Fruit fly (Drosophila melanogaster): Measurements from ENCODE around the gene CG11899.

CG11899 gene

DNA sequence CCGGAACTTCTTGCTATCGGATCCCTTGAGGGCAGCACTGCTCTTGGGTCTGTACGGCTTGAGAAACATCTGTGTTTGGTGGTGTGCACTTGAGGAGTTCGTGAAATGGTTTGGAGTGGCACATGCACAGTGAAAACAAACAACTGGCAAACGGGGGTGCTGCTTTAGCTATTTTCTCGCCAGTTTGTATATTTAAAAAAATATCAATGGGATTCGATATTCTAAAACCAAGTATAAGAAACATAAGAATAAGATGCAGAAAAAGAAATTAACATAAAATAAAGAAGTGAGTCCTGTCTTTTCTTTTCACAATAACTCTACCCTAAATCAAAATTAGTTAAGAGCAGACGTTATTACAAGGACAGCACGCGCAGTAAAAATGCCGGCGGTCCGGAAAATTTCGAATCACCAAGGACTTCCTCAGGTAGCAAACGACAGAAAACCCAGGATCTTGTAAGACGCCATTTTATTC lies 48.6 kb upstream of the CG11899 start, which contains the start of gene eIF2D (continued):
- TF ChIP-seq CG6654 (GFP tag; optimal IDR thresholded peaks at IDR 0.05) (no peak), CG7987 (GFP tag; optimal IDR thresholded peaks at IDR 0.05) (no peak), Stat92E (GFP tag; optimal IDR thresholded peaks at IDR 0.05) (no peak), row (GFP tag; IDR thresholded peaks at IDR 0.05) (peak; percentile 87), gem (tag; optimal IDR thresholded peaks at IDR 0.05) (no peak), lmd (GFP tag; IDR thresholded peaks at IDR 0.05) (peak; percentile 40; the same call in 1 of the 2 replicates), Oli (tag; optimal IDR thresholded peaks at IDR 0.05) (peak; percentile 49), CG17829 (tag; optimal IDR thresholded peaks at IDR 0.05) (peak; percentile 81), ken (GFP tag; IDR thresholded peaks at IDR 0.05) (0 out of 3 replicates have a peak, but pooled peaks have one; percentile 49), bbx (GFP tag; IDR thresholded peaks at IDR 0.05; ENCODE audit: partially characterized antibody) (no peak), bab2 (GFP tag; optimal IDR thresholded peaks at IDR 0.05) (peak; percentile 37), nom (GFP tag; optimal IDR thresholded peaks at IDR 0.05) (peak; percentile 20), CG17359 (tag; optimal IDR thresholded peaks at IDR 0.05) (peak; percentile 63), D19A (tag; optimal IDR thresholded peaks at IDR 0.05) (no peak), CG17186 (GFP tag; optimal IDR thresholded peaks at IDR 0.05) (peak; percentile 12), Dll (GFP tag; IDR thresholded peaks at IDR 0.05; ENCODE audit: partially characterized antibody) (no peak), lilli (GFP tag; optimal IDR thresholded peaks at IDR 0.05) (peak; percentile 55), CG12391 (tag; optimal IDR thresholded peaks at IDR 0.05) (peak; percentile 71), tio (GFP tag; optimal IDR thresholded peaks at IDR 0.05) (no peak), sr (GFP tag; IDR thresholded peaks at IDR 0.05) (no peak), Usf (GFP tag; optimal IDR thresholded peaks at IDR 0.05) (no peak), Spps (tag; optimal IDR thresholded peaks at IDR 0.05) (peak; percentile 35), mam (GFP tag; optimal IDR thresholded peaks at IDR 0.05) (peak; percentile 45), CG18619 (GFP tag; optimal IDR thresholded peaks at IDR 0.05) (no peak), ham (GFP tag; IDR thresholded peaks at IDR 0.05) (no peak), CG4854 (GFP tag; optimal IDR thresholded peaks at IDR 0.05) (no peak), Poxn (GFP tag; IDR thresholded peaks at IDR 0.05) (no peak), twi (tag; optimal IDR thresholded peaks at IDR 0.05) (peak; percentile 55), Hr78 (GFP tag; optimal IDR thresholded peaks at IDR 0.05) (no peak), CG17912 (GFP tag; optimal IDR thresholded peaks at IDR 0.05) (no peak), CG12744 (GFP tag; optimal IDR thresholded peaks at IDR 0.05) (peak; percentile 47), CG8281 (tag; optimal IDR thresholded peaks at IDR 0.05) (no peak), NFAT (GFP tag; IDR thresholded peaks at IDR 0.05) (peak; percentile 50; the same call in 1 of the 2 replicates), CG7963 (GFP tag; IDR thresholded peaks at IDR 0.05; ENCODE audit: partially characterized antibody) (no peak), Xbp1 (GFP tag; optimal IDR thresholded peaks at IDR 0.05) (peak; percentile 46), jumu (GFP tag; optimal IDR thresholded peaks at IDR 0.05) (peak; percentile 28), schlank (tag; optimal IDR thresholded peaks at IDR 0.05) (no peak), CG30431 (GFP tag; optimal IDR thresholded peaks at IDR 0.05) (no peak), Ravus (GFP tag; IDR thresholded peaks at IDR 0.05) (no peak), Ssrp (tag; optimal IDR thresholded peaks at IDR 0.05) (peak; percentile 34), CG9797 (GFP tag; optimal IDR thresholded peaks at IDR 0.05) (no peak), fd102C (GFP tag; optimal IDR thresholded peaks at IDR 0.05) (no peak), CG10654 (GFP tag; optimal IDR thresholded peaks at IDR 0.05) (peak; percentile 28), az2 (GFP tag; optimal IDR thresholded peaks at IDR 0.05) (peak; percentile 47), crc (GFP tag; optimal IDR thresholded peaks at IDR 0.05) (peak; percentile 36), CG11560 (tag; IDR thresholded peaks at IDR 0.05) (no peak), CG9215 (GFP tag; IDR thresholded peaks at IDR 0.05) (no peak; the same call in 1 of the 2 replicates), CG1647 (GFP tag; optimal IDR thresholded peaks at IDR 0.05) (no peak), gro (GFP tag; optimal IDR thresholded peaks at IDR 0.05) (peak; percentile 5), vvl (GFP tag; IDR thresholded peaks at IDR 0.05) (peak; percentile 86)

All from whole organism, embryonic.